Fruit fly (Drosophila melanogaster) whole organism, prepupa: Measurements from ENCODE around the gene tfc.

Experiments
- CG11294 ChIP-seq: fragments of 200-800 bp; sonication (Bioruptor generic); IDR thresholded peaks from 2 replicates; pipeline ENCODE4 v1.3.6; 2022; ENCODE audit warnings: missing biosample characterization, missing genetic modification characterization
- CG6792 ChIP-seq: fragments of 200-800 bp; sonication (Bioruptor generic); optimal IDR thresholded peaks from 3 replicates; lab custom pipeline; 2016; ENCODE audit warnings: missing biosample characterization, missing genetic modification characterization
- Eip93F ChIP-seq: fragments of 200-800 bp; sonication (Bioruptor generic); optimal IDR thresholded peaks from 2 replicates; lab custom pipeline; 2016; ENCODE audit warnings: missing biosample characterization, mild to moderate bottlenecking, missing genetic modification characterization
- Hr38 ChIP-seq: sonication (Bioruptor generic); optimal IDR thresholded peaks from 2 replicates; lab custom pipeline; 2016; ENCODE audit warnings: missing biosample characterization, missing genetic modification characterization
- Met ChIP-seq: fragments of 200-800 bp; sonication (Bioruptor generic); optimal IDR thresholded peaks from 3 replicates; lab custom pipeline; 2016; ENCODE audit warnings: missing biosample characterization, missing genetic modification characterization
- Sox14 ChIP-seq: fragments of 200-800 bp; sonication (Bioruptor generic); optimal IDR thresholded peaks from 3 replicates; lab custom pipeline; 2016; ENCODE audit warnings: missing biosample characterization, missing genetic modification characterization
- achi ChIP-seq: fragments of 200-800 bp; sonication (Bioruptor generic); optimal IDR thresholded peaks from 3 replicates; lab custom pipeline; 2016; ENCODE audit warnings: missing biosample characterization, missing genetic modification characterization
- ss ChIP-seq, 2 experiments: fragments of 200-800 bp; sonication (Bioruptor generic); optimal IDR thresholded peaks; 2 replicates in 1 of 2; 3 replicates in 1 of 2; lab custom pipeline; 2017 to 2018; ENCODE audit warnings: mild to moderate bottlenecking in 2 of 2, missing biosample characterization in 2 of 2, missing genetic modification characterization in 2 of 2, moderate library complexity in 1 of 2

DNA sequence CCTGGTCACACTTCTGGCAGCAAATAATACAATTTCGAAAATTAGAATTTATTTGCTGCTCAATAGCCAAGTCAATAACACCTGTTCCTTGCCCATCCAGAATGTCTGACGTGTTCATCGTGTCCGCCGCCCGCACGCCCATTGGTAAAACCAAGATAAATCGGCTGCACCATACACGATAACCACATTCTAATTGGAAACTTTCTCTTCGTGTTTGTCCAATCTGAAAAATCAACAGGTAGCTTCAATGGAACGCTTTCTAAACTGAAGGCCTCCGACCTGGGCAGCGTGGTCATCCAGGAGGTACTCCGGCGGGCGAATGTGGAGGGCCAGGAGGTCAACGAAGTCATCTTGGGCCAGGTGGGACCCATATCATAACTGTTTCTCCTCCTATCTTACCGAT is 46.7 kb downstream of the tfc start:
- TF ChIP-seq achi (GFP tag; lab: Kevin White, UChicago): no peak
- TF ChIP-seq CG11294: no peak
- TF ChIP-seq Sox14: no peak
- no peak for TF ChIP-seq ss (GFP tag; optimal IDR thresholded peaks at IDR 0.05; lab: Kevin White, UChicago)
- no peak for TF ChIP-seq Hr38 (GFP tag; lab: Kevin White, UChicago)
- TF ChIP-seq Met (GFP tag; lab: Kevin White, UChicago): no peak
- TF ChIP-seq CG6792: no peak
- no peak for TF ChIP-seq Eip93F
